Fruit fly (Drosophila melanogaster) Kc167 (cell line): Measurements from ENCODE around the gene janB.

Source experiments
- Myc ChIP-seq: fragments of >200 bp; optimal IDR thresholded peaks from 2 replicates; lab custom pipeline; 2017; ENCODE audit warnings: missing external identifiers
- Sin3A ChIP-seq: fragments of >200 bp; optimal IDR thresholded peaks from 2 replicates; lab custom pipeline; 2018; ENCODE audit warnings: missing external identifiers
- h ChIP-seq: fragments of >200 bp; optimal IDR thresholded peaks from 3 replicates; lab custom pipeline; 2018; ENCODE audit warnings: missing external identifiers
- insv ChIP-seq: fragments of >200 bp; optimal IDR thresholded peaks from 3 replicates; lab custom pipeline; 2018; ENCODE audit warnings: missing external identifiers
- psq ChIP-seq: fragments of >200 bp; optimal IDR thresholded peaks from 2 replicates; lab custom pipeline; 2017; ENCODE audit warnings: missing external identifiers
- ttk ChIP-seq: sonication (Bioruptor generic); optimal IDR thresholded peaks from 2 replicates; lab custom pipeline; 2017; ENCODE audit warnings: missing external identifiers

DNA sequence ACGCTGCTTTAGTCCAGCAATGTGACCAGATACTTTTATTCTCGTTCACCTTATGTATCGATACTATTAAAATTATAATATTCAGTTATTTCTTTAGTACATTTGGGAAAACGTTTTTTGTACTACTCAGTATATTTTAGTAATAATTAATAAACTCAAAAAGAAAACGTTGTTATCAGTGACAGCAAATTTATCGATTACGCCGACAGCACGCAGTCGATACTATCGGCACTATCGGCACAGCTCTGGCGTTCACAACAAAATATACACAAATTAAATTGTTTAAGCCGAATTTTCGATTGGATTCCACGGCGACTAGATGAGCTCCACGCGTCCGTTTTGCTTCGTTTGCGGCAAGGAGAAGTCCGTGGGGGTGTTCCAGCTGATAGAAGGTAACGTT is 966 bp upstream of the janB start, which contains the start of the genes janA, Sry-alpha and Sry-beta:
- TF ChIP-seq psq = no peak
- TF ChIP-seq ttk (lab: Kevin White, UChicago) = no peak
- no peak for TF ChIP-seq Myc (lab: Kevin White, UChicago)
- no peak for TF ChIP-seq Sin3A (lab: Kevin White, UChicago)
- TF ChIP-seq h = no peak
- no peak for TF ChIP-seq insv (lab: Kevin White, UChicago)
